Worm (Caenorhabditis elegans) whole organism, early embryonic: ENCODE data around the gene maoc-1.

Source experiments
- B0310.2 ChIP-seq: sonication (generic microtip); optimal IDR thresholded peaks from 2 replicates; lab custom pipeline; 2016; ENCODE audit warnings: mild to moderate bottlenecking, missing genetic modification characterization, missing compliant biosample characterization
- F13C5.2 ChIP-seq: sonication (generic microtip); optimal IDR thresholded peaks from 2 replicates; lab custom pipeline; 2017; ENCODE audit warnings: mild to moderate bottlenecking, missing genetic modification characterization, inconsistent platforms, missing compliant biosample characterization
- aly-1 ChIP-seq: sonication (generic microtip); optimal IDR thresholded peaks from 2 replicates; lab custom pipeline; 2016; ENCODE audit warnings: missing genetic modification characterization, missing compliant biosample characterization
- ama-1 ChIP-seq: fragments of 150-350 bp; optimal IDR thresholded peaks from 2 replicates; lab custom pipeline; 2014
- ceh-13 ChIP-seq: fragments of 200-800 bp; sonication (Bioruptor generic); optimal IDR thresholded peaks from 2 replicates; lab custom pipeline; 2018; ENCODE audit warnings: mild to moderate bottlenecking, missing genetic modification characterization, missing compliant biosample characterization
- ceh-36 ChIP-seq: sonication (generic microtip); optimal IDR thresholded peaks from 2 replicates; lab custom pipeline; 2016; ENCODE audit warnings: missing genetic modification characterization, inconsistent platforms, missing compliant biosample characterization
- ets-7 ChIP-seq: sonication (generic microtip); optimal IDR thresholded peaks from 2 replicates; lab custom pipeline; 2016; ENCODE audit warnings: missing genotype, missing genetic modification characterization, missing compliant biosample characterization
- flt-1 ChIP-seq: fragments of 200-800 bp; sonication (Bioruptor generic); IDR thresholded peaks from 2 replicates; pipeline ENCODE4 v1.3.6; 2022; ENCODE audit warnings: missing genetic modification characterization, missing compliant biosample characterization
- hmbx-1 ChIP-seq: sonication (generic microtip); optimal IDR thresholded peaks from 2 replicates; lab custom pipeline; 2016; ENCODE audit warnings: mild to moderate bottlenecking, missing genetic modification characterization, missing compliant biosample characterization
- hmg-4 ChIP-seq: fragments of 200-800 bp; sonication (Bioruptor generic); optimal IDR thresholded peaks from 2 replicates; lab custom pipeline; 2018; ENCODE audit warnings: mild to moderate bottlenecking, missing genetic modification characterization, missing compliant biosample characterization
- hnd-1 ChIP-seq: sonication (generic microtip); optimal IDR thresholded peaks from 2 replicates; lab custom pipeline; 2016; ENCODE audit warnings: missing genetic modification characterization, missing compliant biosample characterization
- pes-1 ChIP-seq: fragments of 200-800 bp; sonication (Bioruptor generic); IDR thresholded peaks from 2 replicates; pipeline ENCODE4 v1.3.6; 2022; ENCODE audit warnings: missing genetic modification reagents, missing genetic modification characterization, missing compliant biosample characterization
- scrt-1 ChIP-seq: fragments of 200-800 bp; sonication (Bioruptor generic); IDR thresholded peaks from 2 replicates; pipeline ENCODE4 v1.3.6; 2022; ENCODE audit warnings: missing genetic modification characterization, missing compliant biosample characterization
- sea-1 ChIP-seq: fragments of 200-800 bp; sonication (Bioruptor generic); conservative IDR thresholded peaks from 2 replicates; pipeline ENCODE4 v1.3.6; 2022; ENCODE audit warnings: missing genetic modification characterization, missing compliant biosample characterization
- tbx-11 ChIP-seq: fragments of 200-800 bp; sonication (Bioruptor generic); IDR thresholded peaks from 2 replicates; pipeline ENCODE4 v1.3.6; 2022; ENCODE audit warnings: missing genetic modification characterization, missing compliant biosample characterization
- tbx-37 ChIP-seq: fragments of 200-800 bp; sonication (Bioruptor generic); conservative IDR thresholded peaks from 2 replicates; pipeline ENCODE4 v1.3.6; 2022; ENCODE audit warnings: missing genetic modification reagents, missing genetic modification characterization, missing compliant biosample characterization
- tra-4 ChIP-seq: sonication (generic microtip); optimal IDR thresholded peaks from 2 replicates; lab custom pipeline; 2017; ENCODE audit warnings: missing genetic modification characterization, missing compliant biosample characterization

Gene maoc-1

DNA sequence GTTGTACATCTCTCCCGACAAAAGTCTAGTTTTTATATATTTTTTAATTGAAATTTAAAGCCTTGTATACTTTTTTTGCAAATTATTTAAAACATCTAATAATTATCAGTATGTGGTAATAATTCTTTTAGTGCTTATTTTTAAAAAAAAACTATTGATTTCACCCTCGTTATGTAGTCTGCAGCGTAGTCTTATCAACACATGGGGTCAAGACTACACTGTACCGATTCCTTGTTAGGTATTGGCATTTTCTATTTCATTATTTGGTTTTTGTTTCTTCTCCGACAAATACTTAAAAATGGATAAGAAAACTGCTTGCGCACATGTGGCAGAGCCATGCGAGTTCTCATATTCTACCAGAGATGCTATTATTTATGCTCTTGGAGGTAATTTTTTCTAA lies at the start of gene maoc-1:
Gene maoc-1, plus strand, starts transcription at position 237 of the 400 bp plus-strand sequence.
- TF ChIP-seq ama-1 (lab: Kevin White, UChicago) (no peak), tbx-11 (GFP tag; lab: Robert Waterston, UW) (no peak), tra-4 (tag; lab: Kevin White, UChicago) (no peak), tbx-37 (no peak), ceh-13 (GFP tag; lab: Kevin White, UChicago) (no peak), hnd-1 (tag; lab: Kevin White, UChicago) (no peak), hmbx-1 (no peak), pes-1 (no peak), B0310.2 (no peak), F13C5.2 (tag; lab: Kevin White, UChicago) (no peak), flt-1 (no peak), hmg-4 (GFP tag; lab: Kevin White, UChicago) (no peak), scrt-1 (no peak), sea-1 (GFP tag; lab: Robert Waterston, UW) (no peak), aly-1 (tag; lab: Kevin White, UChicago) (no peak), ets-7 (tag; lab: Kevin White, UChicago) (no peak), ceh-36 (no peak)

DNA sequence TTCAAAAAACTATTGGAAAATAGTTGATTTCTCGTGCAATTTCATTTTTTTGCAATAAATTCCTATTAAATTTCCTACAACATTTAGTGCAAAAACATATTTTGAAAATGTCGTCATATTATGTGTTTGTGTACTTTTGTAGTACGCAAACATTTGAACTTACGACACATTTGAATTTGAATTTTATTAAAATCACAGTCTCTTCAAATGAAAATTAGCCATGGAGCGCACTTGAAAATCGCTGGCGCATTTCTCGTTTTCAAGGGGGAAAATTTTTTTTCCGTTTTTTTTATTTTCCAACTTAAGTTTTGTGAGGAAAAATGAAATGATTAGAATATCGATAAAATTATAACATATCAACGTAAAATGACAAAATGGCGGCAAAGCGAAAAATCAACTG lies 48.5 kb upstream of the maoc-1 start:
- TF ChIP-seq tra-4 (tag; lab: Kevin White, UChicago) = no peak
- no peak for TF ChIP-seq hmbx-1
- TF ChIP-seq F13C5.2 (tag; lab: Kevin White, UChicago) = no peak
- no peak for TF ChIP-seq tbx-37
- no peak for TF ChIP-seq tbx-11 (GFP tag; lab: Robert Waterston, UW)
- TF ChIP-seq hmg-4 (GFP tag; lab: Kevin White, UChicago) = no peak
- TF ChIP-seq pes-1 = no peak
- no peak for TF ChIP-seq hnd-1 (tag; lab: Kevin White, UChicago)
- no peak for TF ChIP-seq B0310.2
- no peak for TF ChIP-seq flt-1
- no peak for TF ChIP-seq ama-1 (lab: Kevin White, UChicago)
- TF ChIP-seq ets-7 (tag; lab: Kevin White, UChicago) = no peak
- TF ChIP-seq ceh-36 = no peak
- no peak for TF ChIP-seq ceh-13 (GFP tag; lab: Kevin White, UChicago)
- no peak for TF ChIP-seq scrt-1
- no peak for TF ChIP-seq aly-1 (tag; lab: Kevin White, UChicago)
- no peak for TF ChIP-seq sea-1 (GFP tag; lab: Robert Waterston, UW)

DNA sequence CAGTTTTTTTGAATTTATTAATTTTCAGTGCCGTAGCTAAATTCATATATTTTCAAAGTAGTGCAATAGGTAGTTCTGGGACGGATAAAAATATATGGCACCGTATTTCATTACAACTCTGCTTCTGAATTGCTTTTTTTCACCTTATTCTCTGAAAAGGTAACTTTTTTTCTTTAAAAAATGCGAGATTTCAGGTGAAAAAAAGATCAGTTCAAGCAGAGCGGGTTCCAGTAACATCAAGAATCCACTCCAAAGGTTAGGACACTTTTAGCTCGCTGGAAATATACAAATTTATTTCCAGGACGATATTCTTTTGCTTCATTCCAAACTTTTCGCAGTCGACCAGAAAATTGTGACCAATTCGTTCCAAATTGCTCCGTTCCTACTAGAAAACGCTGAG lies 48.0 kb upstream of the maoc-1 start, which contains the start of gene T07F8.1:
Gene T07F8.1, plus strand, starts transcription at position 301 of the 400 bp plus-strand sequence.
- TF ChIP-seq ceh-13 (GFP tag; lab: Kevin White, UChicago) (no peak), ets-7 (tag; lab: Kevin White, UChicago) (no peak), flt-1 (no peak), F13C5.2 (tag; lab: Kevin White, UChicago) (no peak), scrt-1 (no peak), pes-1 (no peak), tbx-11 (GFP tag; lab: Robert Waterston, UW) (no peak), hnd-1 (tag; lab: Kevin White, UChicago) (no peak), B0310.2 (no peak), sea-1 (GFP tag; lab: Robert Waterston, UW) (no peak), ama-1 (lab: Kevin White, UChicago) (no peak), hmbx-1 (no peak), hmg-4 (GFP tag; lab: Kevin White, UChicago) (no peak), tbx-37 (no peak), tra-4 (tag; lab: Kevin White, UChicago) (no peak)

DNA sequence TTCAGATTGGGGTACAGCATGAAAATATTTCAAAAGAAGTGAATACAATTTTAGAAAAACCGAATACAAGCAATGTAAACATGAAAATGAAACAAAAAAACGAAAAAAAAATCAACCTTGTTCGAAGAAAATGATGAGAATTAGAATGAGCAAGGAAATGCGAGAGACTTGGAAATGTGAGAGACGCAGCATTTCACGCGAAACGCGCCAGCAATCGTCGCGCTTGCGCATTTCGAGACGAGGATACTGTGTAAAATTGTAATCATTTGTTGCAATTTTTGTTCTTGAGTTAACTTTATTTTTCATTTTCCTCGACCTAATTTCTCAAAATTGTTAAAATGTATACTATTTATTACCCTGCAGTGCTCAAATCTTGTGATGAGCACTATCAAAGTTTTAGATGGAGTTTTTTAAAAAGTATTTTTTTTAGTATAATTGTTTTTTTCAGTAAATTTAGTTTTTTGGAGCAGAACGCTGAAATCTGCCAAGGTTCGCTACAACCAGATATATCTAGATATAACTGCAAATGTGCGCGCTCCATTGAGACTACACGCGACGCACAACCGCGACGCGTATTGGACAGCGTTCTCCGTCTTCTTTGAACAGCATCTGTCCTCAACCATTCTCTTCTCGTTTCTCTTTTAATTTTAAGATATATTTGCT lies 44.0 kb upstream of the maoc-1 start, which contains the start of gene fust-1:
Gene fust-1, plus strand, starts transcription at position 613 of the 663 bp plus-strand sequence.
- TF ChIP-seq ceh-36 = peak; percentile 39
- peak; percentile 58; the same call in 1 of the 2 replicates for TF ChIP-seq scrt-1
- no peak; the same call in 1 of the 2 replicates for TF ChIP-seq sea-1 (GFP tag; lab: Robert Waterston, UW)
- TF ChIP-seq hmg-4 (GFP tag; lab: Kevin White, UChicago) = peak; percentile 46
- no peak for TF ChIP-seq B0310.2
- peak; percentile 48; the same call in 1 of the 2 replicates for TF ChIP-seq tbx-11 (GFP tag; lab: Robert Waterston, UW)
- peak; percentile 64; the same call in 1 of the 2 replicates for TF ChIP-seq flt-1
- TF ChIP-seq tbx-37 = peak; percentile 33; the same call in 1 of the 2 replicates
- no peak for TF ChIP-seq ceh-13 (GFP tag; lab: Kevin White, UChicago)
- TF ChIP-seq tra-4 (tag; lab: Kevin White, UChicago) = no peak
- peak; percentile 89 for TF ChIP-seq F13C5.2 (tag; lab: Kevin White, UChicago)
- TF ChIP-seq ama-1 (lab: Kevin White, UChicago) = no peak
- no peak for TF ChIP-seq ets-7 (tag; lab: Kevin White, UChicago)
- TF ChIP-seq pes-1 = peak; percentile 77
- peak; percentile 1 for TF ChIP-seq hnd-1 (tag; lab: Kevin White, UChicago)
- no peak for TF ChIP-seq aly-1 (tag; lab: Kevin White, UChicago)
- TF ChIP-seq hmbx-1 = peak; percentile 19

DNA sequence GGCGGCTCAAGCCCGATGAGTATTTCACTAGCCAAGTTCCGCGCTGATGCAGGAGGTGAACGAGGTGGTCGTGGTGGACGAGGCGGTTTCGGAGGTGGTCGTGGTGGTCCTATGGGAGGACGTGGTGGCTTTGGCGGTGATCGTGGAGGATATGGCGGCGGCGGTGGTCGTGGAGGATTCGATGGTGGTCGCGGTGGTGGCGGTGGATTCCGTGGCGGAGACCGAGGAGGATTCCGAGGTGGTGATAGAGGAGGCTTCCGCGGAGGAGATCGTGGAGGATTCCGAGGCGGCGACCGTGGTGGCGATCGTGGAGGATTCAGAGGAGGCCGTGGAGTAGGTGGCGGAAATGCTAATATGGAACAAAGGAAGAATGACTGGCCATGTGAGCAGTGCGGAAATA lies 41.4 kb upstream of the maoc-1 start:
- TF ChIP-seq hmg-4 (GFP tag; lab: Kevin White, UChicago) = no peak
- no peak for TF ChIP-seq ets-7 (tag; lab: Kevin White, UChicago)
- peak; percentile 38 for TF ChIP-seq aly-1 (tag; lab: Kevin White, UChicago)

DNA sequence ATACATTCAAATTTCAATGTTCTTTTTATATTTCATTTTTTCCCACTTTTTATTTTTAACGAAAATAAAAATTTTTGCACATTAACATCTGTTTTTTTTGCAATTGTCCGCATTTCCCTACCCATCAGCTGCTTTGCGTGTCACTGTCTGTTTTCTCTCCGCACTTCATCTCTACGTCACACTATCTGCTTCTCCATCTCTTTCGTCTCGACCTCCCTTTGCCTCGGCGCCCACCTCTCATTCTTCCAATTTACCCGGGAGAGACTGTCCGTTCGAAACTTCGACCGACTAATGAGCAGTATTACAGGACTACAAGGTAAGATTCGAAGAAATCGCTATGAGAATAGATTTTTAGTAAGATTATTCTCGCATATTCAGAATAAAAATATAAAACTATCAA lies 40.7 kb upstream of the maoc-1 start, which contains the start of gene C27H5.2:
Gene C27H5.2, plus strand, starts transcription at position 190 of the 400 bp plus-strand sequence.
- no peak for TF ChIP-seq ceh-36

DNA sequence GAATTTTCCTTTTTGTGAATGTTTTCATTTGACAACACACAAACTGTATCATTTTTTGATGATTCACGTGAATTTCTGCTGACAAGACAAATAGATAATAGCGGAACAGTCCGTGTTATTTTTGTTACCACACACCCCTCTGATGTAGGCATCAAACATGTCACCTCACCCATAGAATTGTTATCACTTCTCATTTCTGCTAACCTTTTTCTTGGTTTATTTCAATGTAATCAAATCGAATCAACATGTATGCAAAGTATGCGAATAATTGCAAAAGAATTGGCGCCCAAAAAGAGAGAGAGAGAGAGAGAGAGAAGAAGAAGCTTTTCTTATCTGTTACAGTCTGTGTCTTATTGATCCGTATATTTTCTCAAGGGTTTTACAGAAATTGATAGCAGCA lies 38.7 kb upstream of the maoc-1 start:
- TF ChIP-seq hnd-1 (tag; lab: Kevin White, UChicago) (no peak), ets-7 (tag; lab: Kevin White, UChicago) (no peak), hmg-4 (GFP tag; lab: Kevin White, UChicago) (no peak), B0310.2 (no peak), ceh-13 (GFP tag; lab: Kevin White, UChicago) (no peak), hmbx-1 (no peak), ceh-36 (no peak), tra-4 (tag; lab: Kevin White, UChicago) (no peak), F13C5.2 (tag; lab: Kevin White, UChicago) (no peak), pes-1 (no peak), aly-1 (tag; lab: Kevin White, UChicago) (no peak), sea-1 (GFP tag; lab: Robert Waterston, UW) (no peak), flt-1 (no peak), ama-1 (lab: Kevin White, UChicago) (no peak), tbx-37 (no peak), tbx-11 (GFP tag; lab: Robert Waterston, UW) (no peak), scrt-1 (no peak)
